Worm (Caenorhabditis elegans): Measurements from ENCODE around the gene nuo-3.
A peak's percentile ranks its signal among the peaks of the same experiment; 100 is the strongest.
"Not testable (repeated sequence)": the region's sequence is repeated elsewhere in the genome, so short reads cannot be mapped to it uniquely, and the experiment has no call there.

nuo-3 gene

DNA sequence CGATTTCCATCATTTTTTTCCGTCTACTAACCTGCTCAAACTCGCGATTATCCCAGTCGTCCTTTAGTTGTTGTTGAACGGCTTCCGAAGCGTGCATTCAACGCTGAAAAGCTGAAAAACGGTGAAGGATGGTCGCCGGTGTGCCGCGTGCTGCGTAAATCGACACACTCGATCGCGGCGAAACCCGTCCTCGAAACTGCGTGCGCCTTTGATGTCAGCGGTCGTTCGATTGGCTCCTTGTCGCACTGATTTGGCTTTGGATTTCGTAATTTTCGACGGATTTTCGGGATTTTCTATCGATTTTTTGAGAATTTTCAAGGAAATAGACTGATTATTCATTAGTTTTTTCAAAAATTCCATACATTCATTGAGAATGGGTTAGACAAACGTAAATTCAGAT is at the start of gene nuo-3, which contains the start of gene Y57G11C.1147:
Gene nuo-3, minus strand, starts transcription at position 191 of the 400 bp plus-strand sequence.
Gene Y57G11C.1147, minus strand, starts transcription at position 161 of the 400 bp plus-strand sequence.
- TF ChIP-seq madf-3 (GFP tag; IDR thresholded peaks at IDR 0.05) (no peak), zfh-2 (GFP tag; conservative IDR thresholded peaks at IDR 0.05) (peak; percentile 79), ztf-18 (tag; optimal IDR thresholded peaks at IDR 0.05) (peak; percentile 8), F52B5.7 (tag; optimal IDR thresholded peaks at IDR 0.05) (no peak), attf-5 (GFP tag; optimal IDR thresholded peaks at IDR 0.05) (peak; percentile 19), T26A5.8 (tag; optimal IDR thresholded peaks at IDR 0.05) (no peak), Y56A3A.18 (GFP tag; IDR thresholded peaks at IDR 0.05) (no peak), ekl-4 (GFP tag; IDR thresholded peaks at IDR 0.05) (no peak), C06A6.2 (GFP tag; conservative IDR thresholded peaks at IDR 0.05) (no peak), snpc-4 (GFP tag; optimal IDR thresholded peaks at IDR 0.05) (no peak), snpc-4 (tag; optimal IDR thresholded peaks at IDR 0.05) (peak in 3 of 4 experiments; percentile 33 to 67 (median 46)), hlh-26 (GFP tag; conservative IDR thresholded peaks at IDR 0.05) (no peak), zim-3 (tag; optimal IDR thresholded peaks at IDR 0.05) (no peak), hmg-20 (GFP tag; IDR thresholded peaks at IDR 0.05) (no peak), egrh-3 (GFP tag; IDR thresholded peaks at IDR 0.05) (0 out of 2 replicates have a peak, but pooled peaks have one; percentile 39), sdz-38 (tag; optimal IDR thresholded peaks at IDR 0.05) (no peak), rpc-1 (optimal IDR thresholded peaks at IDR 0.05) (no peak), rpc-1 (tag; optimal IDR thresholded peaks at IDR 0.05) (no peak), F33H1.4 (GFP tag; IDR thresholded peaks at IDR 0.05) (peak; percentile 73), ceh-40 (GFP tag; IDR thresholded peaks at IDR 0.05) (no peak), rec-8 (tag; optimal IDR thresholded peaks at IDR 0.05) (no peak), cebp-1 (GFP tag; IDR thresholded peaks at IDR 0.05) (0 out of 2 replicates have a peak, but pooled peaks have one; percentile 10), cebp-1 (tag; optimal IDR thresholded peaks at IDR 0.05) (peak; percentile 65), mcd-1 (GFP tag; IDR thresholded peaks at IDR 0.05) (0 out of 2 replicates have a peak, but pooled peaks have one; percentile 14), tbx-9 (tag; optimal IDR thresholded peaks at IDR 0.05; ENCODE audit: borderline replicate concordance) (no peak), dpff-1 (tag; optimal IDR thresholded peaks at IDR 0.05) (no peak), B0336.3 (GFP tag; IDR thresholded peaks at IDR 0.05) (no peak)

DNA sequence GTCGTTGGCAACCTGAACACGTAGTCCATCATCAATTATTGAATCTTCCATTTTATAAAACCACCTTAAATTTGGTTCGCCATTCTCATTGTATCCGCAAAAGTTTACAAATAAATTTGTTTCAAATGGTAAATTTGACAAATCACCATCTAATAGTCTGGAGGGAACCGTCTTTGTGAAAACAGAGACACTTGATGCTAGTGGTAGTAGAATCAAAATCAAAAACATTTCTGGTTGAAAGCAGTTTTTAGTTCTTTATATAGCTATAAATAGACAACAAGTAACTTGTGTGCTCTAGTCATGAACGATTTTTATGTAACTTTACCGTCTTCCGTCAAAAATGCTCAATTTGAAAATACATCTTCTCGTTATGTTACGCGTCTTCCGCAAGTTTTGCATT is 45.7 kb upstream of the nuo-3 start, which contains the start of gene Y57G11C.20:
Gene Y57G11C.20, plus strand, starts transcription at position 301 of the 400 bp plus-strand sequence.
- TF ChIP-seq D2030.7 (GFP tag; IDR thresholded peaks at IDR 0.05); F39B2.1 (GFP tag; IDR thresholded peaks at IDR 0.05); atf-7 (tag; optimal IDR thresholded peaks at IDR 0.05): not testable (repeated sequence)

DNA sequence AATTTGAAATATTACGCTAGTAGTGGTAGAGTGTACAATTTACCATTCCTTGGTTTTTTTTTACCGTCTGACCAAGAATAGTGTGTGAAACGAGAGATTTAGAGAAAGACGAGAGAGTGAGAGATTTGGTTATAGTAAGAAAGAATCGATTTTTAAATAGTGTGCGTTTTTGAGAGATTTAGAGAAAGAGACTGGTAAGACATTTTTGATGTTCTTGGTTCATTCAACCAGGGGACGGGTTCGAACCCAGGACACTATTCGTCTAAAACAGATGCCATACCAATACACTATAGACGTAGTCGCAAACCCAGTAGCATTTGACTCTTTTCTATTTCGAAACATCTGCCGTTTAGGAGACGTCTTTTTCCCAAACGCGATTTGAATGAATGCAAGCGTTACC is 40.8 kb upstream of the nuo-3 start:
- TF ChIP-seq rcor-1 (GFP tag; IDR thresholded peaks at IDR 0.05) = peak; percentile 72
- TF ChIP-seq ztf-6 (GFP tag; IDR thresholded peaks at IDR 0.05) = no peak
- peak; percentile 79 for TF ChIP-seq B0261.1 (tag; optimal IDR thresholded peaks at IDR 0.05)
- no peak for TF ChIP-seq nhr-120 (GFP tag; IDR thresholded peaks at IDR 0.05)
- TF ChIP-seq K11D2.4 (GFP tag; IDR thresholded peaks at IDR 0.05) = peak; percentile 75; the same call in 1 of the 2 replicates
- TF ChIP-seq aptf-3 (GFP tag; IDR thresholded peaks at IDR 0.05) = no peak
- peak; percentile 80 for TF ChIP-seq pbrm-1 (GFP tag; IDR thresholded peaks at IDR 0.05)
- TF ChIP-seq unc-62 (GFP tag; optimal IDR thresholded peaks at IDR 0.05) = no peak
- peak; percentile 14 for TF ChIP-seq efl-1 (GFP tag; optimal IDR thresholded peaks at IDR 0.05)
- peak; percentile 38 for TF ChIP-seq hlh-12 (tag; optimal IDR thresholded peaks at IDR 0.05)
- peak; percentile 62; the same call in 1 of the 2 replicates for TF ChIP-seq lir-1 (GFP tag; conservative IDR thresholded peaks at IDR 0.05)
- no peak for TF ChIP-seq unc-130 (GFP tag; optimal IDR thresholded peaks at IDR 0.05)
- TF ChIP-seq B0035.1 (tag; optimal IDR thresholded peaks at IDR 0.05) = peak; percentile 66
- no peak for TF ChIP-seq akir-1 (GFP tag; optimal IDR thresholded peaks at IDR 0.05)
- no peak for TF ChIP-seq T26A5.8 (tag; optimal IDR thresholded peaks at IDR 0.05)
- TF ChIP-seq egl-18 (GFP tag; IDR thresholded peaks at IDR 0.05) = no peak
- TF ChIP-seq tlf-1 (GFP tag; optimal IDR thresholded peaks at IDR 0.05) = peak; percentile 43
- TF ChIP-seq madf-10 (tag; optimal IDR thresholded peaks at IDR 0.05) = peak; percentile 75
- TF ChIP-seq ama-1 (optimal IDR thresholded peaks at IDR 0.05) = no peak
- peak in 1 of 2 experiments; percentile 47 for TF ChIP-seq ama-1 (GFP tag; optimal IDR thresholded peaks at IDR 0.05)
- TF ChIP-seq snpc-4 (GFP tag; optimal IDR thresholded peaks at IDR 0.05) = peak; percentile 90
- peak; percentile 72 to 97 (median 94) for TF ChIP-seq snpc-4 (tag; optimal IDR thresholded peaks at IDR 0.05)
